Worm (Caenorhabditis elegans) whole organism, L2 larva: ENCODE data around the gene rsp-7.

Experiments used
- R02D3.7 ChIP-seq: fragments of 150-350 bp; optimal IDR thresholded peaks from 2 replicates; lab custom pipeline; 2014; ENCODE audit warnings: missing biosample characterization, missing genetic modification characterization
- ama-1 ChIP-seq: fragments of 150-350 bp; optimal IDR thresholded peaks from 2 replicates; lab custom pipeline; 2018; ENCODE audit warnings: inconsistent platforms
- ceh-82 ChIP-seq: fragments of 150-350 bp; optimal IDR thresholded peaks from 2 replicates; lab custom pipeline; 2014; ENCODE audit warnings: missing biosample characterization, missing genetic modification characterization
- fos-1 ChIP-seq: fragments of 150-350 bp; optimal IDR thresholded peaks from 2 replicates; lab custom pipeline; 2014; ENCODE audit warnings: missing biosample characterization, missing genetic modification characterization
- lin-11 ChIP-seq: fragments of 150-350 bp; sonication (generic microtip); optimal IDR thresholded peaks from 2 replicates; lab custom pipeline; 2014; ENCODE audit warnings: missing biosample characterization, missing genetic modification characterization, inconsistent platforms, mixed read lengths
- lin-39 ChIP-seq: fragments of 150-350 bp; optimal IDR thresholded peaks from 2 replicates; lab custom pipeline; 2014; ENCODE audit warnings: missing biosample characterization, missing genetic modification reagents, missing genetic modification characterization
- lsy-2 ChIP-seq, 2 experiments: fragments of 150-350 bp in 1 of 2; sonication (generic microtip) in 1 of 2; optimal IDR thresholded peaks; 2 replicates each; lab custom pipeline; 2014 to 2017; ENCODE audit warnings: missing biosample characterization in 2 of 2, missing genetic modification characterization in 2 of 2
- nhr-237 ChIP-seq: fragments of 150-350 bp; optimal IDR thresholded peaks from 2 replicates; lab custom pipeline; 2014; ENCODE audit warnings: missing biosample characterization, missing genetic modification characterization
- nhr-77 ChIP-seq: fragments of 150-350 bp; optimal IDR thresholded peaks from 2 replicates; lab custom pipeline; 2014; ENCODE audit warnings: missing biosample characterization, missing genetic modification characterization
- unc-39 ChIP-seq: fragments of 150-350 bp; optimal IDR thresholded peaks from 2 replicates; lab custom pipeline; 2014; ENCODE audit warnings: missing biosample characterization, missing genetic modification characterization
- zag-1 ChIP-seq: fragments of 150-350 bp; optimal IDR thresholded peaks from 2 replicates; lab custom pipeline; 2014; ENCODE audit warnings: missing biosample characterization, missing genetic modification characterization
- ztf-11 ChIP-seq: sonication (generic microtip); optimal IDR thresholded peaks from 2 replicates; lab custom pipeline; 2017; ENCODE audit warnings: missing biosample characterization, missing genetic modification characterization
- ztf-4 ChIP-seq: fragments of 150-350 bp; optimal IDR thresholded peaks from 2 replicates; lab custom pipeline; 2014; ENCODE audit warnings: missing biosample characterization, missing genetic modification characterization

- TF ChIP-seq zag-1 (tag; lab: Kevin White, UChicago), result no peak
- no peak for TF ChIP-seq R02D3.7 (tag; lab: Kevin White, UChicago)
- no peak for TF ChIP-seq nhr-237 (tag; lab: Kevin White, UChicago)
- TF ChIP-seq unc-39, result no peak
- no peak for TF ChIP-seq ceh-82 (tag; lab: Kevin White, UChicago)
- TF ChIP-seq fos-1, result peak; percentile 42
- TF ChIP-seq nhr-77 (tag; lab: Kevin White, UChicago), result no peak
- TF ChIP-seq ama-1 (lab: Kevin White, UChicago), result no peak
- no peak for TF ChIP-seq ztf-11 (tag; lab: Kevin White, UChicago)
- TF ChIP-seq lin-11 (tag; lab: Kevin White, UChicago), result no peak
- no peak for TF ChIP-seq lsy-2 (tag; optimal IDR thresholded peaks at IDR 0.05; lab: Kevin White, UChicago)
- no peak for TF ChIP-seq ztf-4 (tag; lab: Kevin White, UChicago)
- no peak for TF ChIP-seq lin-39 (tag; lab: Kevin White, UChicago)
Measured at ce11 chrII:10657632-10658108, 1.3 kb upstream of the rsp-7 start, which contains the start of gene lact-3.
